Worm (Caenorhabditis elegans): ENCODE measurements around the gene F36F12.1.
A peak's percentile ranks its signal among the peaks of the same experiment; 100 is the strongest.
"Not testable (repeated sequence)": the region's sequence is repeated elsewhere in the genome, so short reads cannot be mapped to it uniquely, and the experiment has no call there.

Gene F36F12.1

DNA sequence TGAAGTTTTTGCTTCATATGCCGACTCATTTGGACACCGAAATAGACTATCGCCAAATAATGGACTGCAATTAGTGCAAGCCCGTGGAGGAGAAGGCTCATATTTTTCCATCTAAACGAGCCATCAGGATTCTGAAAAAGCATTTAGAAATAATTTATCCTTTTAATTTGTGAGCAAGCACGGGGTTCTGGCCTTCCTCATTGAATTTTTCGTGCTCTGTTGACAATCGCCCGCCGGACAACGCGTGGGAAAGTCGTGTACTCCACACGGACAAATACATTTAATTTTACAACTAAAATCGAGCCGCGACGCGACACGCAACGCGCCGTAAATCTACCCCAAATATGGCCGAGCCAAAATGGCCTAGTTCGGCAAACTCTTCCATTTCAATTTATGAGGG is 41.4 kb upstream of the F36F12.1 start, which contains the start of gene F22F7.12:
TSS of gene F22F7.12 (minus strand) at position 101 of the 400 bp plus-strand sequence.
- TF ChIP-seq nhr-10, peb-1, R02D3.7 (tag; optimal IDR thresholded peaks at IDR 0.05): not testable (repeated sequence)

DNA sequence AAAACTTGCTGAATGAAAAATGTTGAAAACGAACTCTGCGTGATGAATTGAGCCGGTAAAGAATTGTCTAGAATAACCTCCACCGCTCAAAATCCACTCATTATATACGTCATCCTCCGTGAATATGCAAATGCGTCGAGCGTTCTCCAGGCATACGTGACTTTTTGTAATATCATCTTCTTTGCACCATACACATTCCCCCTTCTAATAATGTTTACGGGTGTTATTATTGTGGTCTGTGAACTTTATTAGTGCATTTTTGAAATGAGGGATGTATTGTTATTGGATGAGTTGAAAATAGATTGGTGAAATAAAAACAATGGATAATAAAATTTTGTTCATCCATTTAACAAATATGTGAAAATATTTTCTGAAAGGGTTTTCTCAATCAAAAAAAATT is 36.9 kb upstream of the F36F12.1 start, which contains the start of gene F22F7.7:
TSS of gene F22F7.7 (minus strand) at position 125 of the 400 bp plus-strand sequence.
- TF ChIP-seq lsy-2 (tag; optimal IDR thresholded peaks at IDR 0.05): no peak
- no peak for TF ChIP-seq C34F6.9 (tag; optimal IDR thresholded peaks at IDR 0.05)
- TF ChIP-seq F13H6.1 (tag; optimal IDR thresholded peaks at IDR 0.05): no peak
- no peak for TF ChIP-seq ceh-82 (tag; optimal IDR thresholded peaks at IDR 0.05)
- TF ChIP-seq ztf-4 (tag; optimal IDR thresholded peaks at IDR 0.05): no peak
- TF ChIP-seq mdl-1 (tag; optimal IDR thresholded peaks at IDR 0.05): no peak
- no peak for TF ChIP-seq mbf-1 (tag; optimal IDR thresholded peaks at IDR 0.05)
- TF ChIP-seq aly-2 (tag; optimal IDR thresholded peaks at IDR 0.05): no peak
- TF ChIP-seq lin-39 (tag; optimal IDR thresholded peaks at IDR 0.05): no peak

DNA sequence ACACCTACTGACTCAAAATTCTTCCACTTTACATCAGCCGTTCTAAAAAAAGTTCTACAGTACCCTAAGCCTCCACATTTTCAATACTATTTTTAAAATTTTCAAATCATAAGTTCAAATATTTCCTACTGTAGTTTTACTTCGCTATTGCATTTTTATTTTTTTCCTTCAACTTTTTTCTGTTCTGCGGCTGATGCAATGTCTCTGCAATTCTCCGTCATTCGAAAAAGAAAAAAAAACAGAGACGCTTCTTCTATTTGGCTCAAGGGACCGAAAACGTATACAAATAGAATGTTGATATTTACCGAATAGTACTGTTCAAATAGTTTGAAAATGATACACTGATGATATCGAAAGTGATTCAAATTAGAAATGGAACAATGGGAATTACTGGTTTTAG is 35.3 kb upstream of the F36F12.1 start:
- TF ChIP-seq lsy-2 (tag; optimal IDR thresholded peaks at IDR 0.05): no peak
- peak; percentile 98 for TF ChIP-seq nhr-129 (tag; optimal IDR thresholded peaks at IDR 0.05)

DNA sequence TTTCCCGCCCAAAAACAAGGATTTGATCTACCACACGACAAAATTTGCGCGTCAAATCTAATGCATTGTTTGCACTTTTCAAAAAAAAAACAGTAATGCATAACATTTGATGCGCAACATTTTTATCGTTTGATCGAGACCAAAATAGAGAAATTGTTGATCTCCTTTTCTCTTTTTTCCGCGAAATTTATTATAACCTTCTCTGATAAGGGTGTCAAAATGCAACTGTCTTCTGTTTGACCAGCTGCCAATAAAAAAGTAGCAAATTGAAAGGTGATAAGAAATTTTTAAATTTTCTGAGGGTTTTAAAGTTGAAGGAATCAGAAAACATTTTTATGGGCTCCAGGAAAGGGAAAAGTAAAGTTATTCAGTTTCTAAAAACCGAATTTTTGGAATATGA is 34.0 kb upstream of the F36F12.1 start:
- TF ChIP-seq R02D3.7 (tag; optimal IDR thresholded peaks at IDR 0.05) (no peak), nhr-77 (tag; optimal IDR thresholded peaks at IDR 0.05) (no peak), dmd-4 (tag; optimal IDR thresholded peaks at IDR 0.05) (no peak), sma-9 (GFP tag; optimal IDR thresholded peaks at IDR 0.05) (no peak), sma-9 (tag; optimal IDR thresholded peaks at IDR 0.05) (no peak), snpc-4 (tag; optimal IDR thresholded peaks at IDR 0.05) (no peak), elt-1 (tag; optimal IDR thresholded peaks at IDR 0.05) (no peak), peb-1 (tag; optimal IDR thresholded peaks at IDR 0.05) (no peak), ztf-1 (GFP tag; conservative IDR thresholded peaks at IDR 0.05) (no peak), Y55F3AM.14 (GFP tag; optimal IDR thresholded peaks at IDR 0.05) (no peak), nhr-23 (tag; optimal IDR thresholded peaks at IDR 0.05) (no peak)

DNA sequence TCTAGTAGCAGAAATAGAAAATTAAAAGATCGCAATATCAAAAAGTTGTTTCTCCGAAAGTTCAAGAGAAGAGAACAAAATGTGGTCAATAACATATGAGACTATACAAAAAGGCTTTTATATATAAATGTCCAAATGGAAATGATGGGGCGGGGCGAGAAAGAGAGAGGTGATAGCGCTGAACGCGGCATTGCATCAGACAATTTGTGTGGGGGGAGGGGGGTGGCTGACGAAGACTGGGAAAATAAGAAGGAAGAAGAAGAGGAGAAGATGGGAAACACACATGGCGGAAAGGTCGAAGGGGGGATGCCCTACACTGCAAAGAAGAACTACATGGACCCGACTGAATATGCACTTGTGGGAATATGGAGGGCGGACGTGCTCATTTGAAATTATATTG is 32.3 kb upstream of the F36F12.1 start:
- TF ChIP-seq mbf-1 (tag; optimal IDR thresholded peaks at IDR 0.05) (no peak), mdl-1 (tag; optimal IDR thresholded peaks at IDR 0.05) (peak; percentile 20 to 44), nhr-21 (tag; optimal IDR thresholded peaks at IDR 0.05) (peak; percentile 25), dmd-4 (tag; optimal IDR thresholded peaks at IDR 0.05) (no peak), peb-1 (tag; optimal IDR thresholded peaks at IDR 0.05) (no peak), nhr-237 (tag; optimal IDR thresholded peaks at IDR 0.05) (no peak), C34F6.9 (tag; optimal IDR thresholded peaks at IDR 0.05) (peak; percentile 24), zag-1 (tag; optimal IDR thresholded peaks at IDR 0.05) (peak; percentile 5), F13H6.1 (tag; optimal IDR thresholded peaks at IDR 0.05) (peak; percentile 36), fos-1 (tag; optimal IDR thresholded peaks at IDR 0.05) (peak; percentile 42), unc-55 (GFP tag; optimal IDR thresholded peaks at IDR 0.05) (no peak), ceh-16 (tag; optimal IDR thresholded peaks at IDR 0.05) (no peak), lin-11 (tag; optimal IDR thresholded peaks at IDR 0.05) (peak; percentile 31), ceh-82 (tag; optimal IDR thresholded peaks at IDR 0.05) (no peak), nhr-129 (tag; optimal IDR thresholded peaks at IDR 0.05) (peak; percentile 87), sma-9 (GFP tag; optimal IDR thresholded peaks at IDR 0.05) (peak; percentile 71), sma-9 (tag; optimal IDR thresholded peaks at IDR 0.05) (no peak), lsy-2 (tag; optimal IDR thresholded peaks at IDR 0.05) (peak in 1 of 2 experiments; percentile 11), nhr-25 (tag; optimal IDR thresholded peaks at IDR 0.05) (peak; percentile 3)

DNA sequence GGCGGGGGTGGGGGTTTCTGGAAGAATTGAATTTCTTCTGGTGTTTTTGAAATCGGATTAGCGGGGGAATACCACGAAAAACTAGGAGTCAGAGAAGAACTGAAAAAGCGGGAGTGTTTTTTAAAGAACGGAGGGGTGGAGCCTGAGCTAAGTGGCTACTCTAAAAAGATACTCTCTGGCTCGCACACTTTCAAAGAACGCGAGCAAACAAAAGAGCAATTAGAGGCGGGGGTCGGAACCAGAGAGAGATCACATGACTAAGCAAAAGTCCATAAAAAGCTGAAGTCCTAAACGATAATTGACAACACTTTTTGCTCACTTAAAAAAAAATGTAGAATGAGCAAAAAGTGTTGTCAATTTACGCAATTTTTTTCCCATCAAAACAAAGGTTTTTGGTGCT is 31.3 kb upstream of the F36F12.1 start:
- TF ChIP-seq lin-13 (GFP tag; optimal IDR thresholded peaks at IDR 0.05) (no peak), lsy-2 (tag; optimal IDR thresholded peaks at IDR 0.05) (peak in 1 of 2 experiments; percentile 23), sem-4 (tag; optimal IDR thresholded peaks at IDR 0.05) (peak; percentile 43), fos-1 (tag; optimal IDR thresholded peaks at IDR 0.05) (no peak), ztf-1 (GFP tag; conservative IDR thresholded peaks at IDR 0.05) (no peak), sma-9 (GFP tag; optimal IDR thresholded peaks at IDR 0.05) (peak; percentile 52), sma-9 (tag; optimal IDR thresholded peaks at IDR 0.05) (no peak), Y55F3AM.14 (GFP tag; optimal IDR thresholded peaks at IDR 0.05) (peak; percentile 26), F13H6.1 (tag; optimal IDR thresholded peaks at IDR 0.05) (peak; percentile 53), ceh-82 (tag; optimal IDR thresholded peaks at IDR 0.05) (no peak), elt-1 (tag; optimal IDR thresholded peaks at IDR 0.05) (no peak), sma-3 (GFP tag; optimal IDR thresholded peaks at IDR 0.05) (no peak), ztf-4 (tag; optimal IDR thresholded peaks at IDR 0.05) (no peak), nhr-11 (tag; optimal IDR thresholded peaks at IDR 0.05) (no peak)
